Worm (Caenorhabditis elegans) whole organism, L1 larva: ENCODE measurements around the gene C33F10.11.
"Not testable (repeated sequence)": the region's sequence is repeated elsewhere in the genome, so short reads cannot be mapped to it uniquely, and the experiment has no call there.

ENCODE experiments used
- aly-2 ChIP-seq: fragments of 150-350 bp; optimal IDR thresholded peaks from 2 replicates; lab custom pipeline; 2014; ENCODE audit warnings: missing biosample characterization, missing genetic modification characterization
- ama-1 ChIP-seq: fragments of 150-350 bp; optimal IDR thresholded peaks from 2 replicates; lab custom pipeline; 2014
- ceh-8 ChIP-seq: fragments of 200-800 bp; sonication (Bioruptor generic); optimal IDR thresholded peaks from 2 replicates; lab custom pipeline; 2018; ENCODE audit warnings: mild to moderate bottlenecking, missing genetic modification characterization, moderate library complexity, missing compliant biosample characterization
- fkh-4 ChIP-seq: sonication (generic microtip); optimal IDR thresholded peaks from 2 replicates; lab custom pipeline; 2016; ENCODE audit warnings: missing compliant biosample characterization, missing genetic modification characterization, borderline replicate concordance
- lin-14 ChIP-seq: fragments of 200-800 bp; sonication (Bioruptor generic); optimal IDR thresholded peaks from 2 replicates; lab custom pipeline; 2018; ENCODE audit warnings: mild to moderate bottlenecking, missing genetic modification characterization, moderate library complexity, missing compliant biosample characterization
- mab-9 ChIP-seq: fragments of 200-800 bp; sonication (Bioruptor generic); IDR thresholded peaks from 2 replicates; pipeline ENCODE4 v1.3.6; 2022; ENCODE audit warnings: missing genetic modification reagents, missing genetic modification characterization, missing compliant biosample characterization
- nhr-12 ChIP-seq: sonication (generic microtip); optimal IDR thresholded peaks from 2 replicates; lab custom pipeline; 2017; ENCODE audit warnings: missing biosample characterization, missing genetic modification characterization
- nhr-237 ChIP-seq: fragments of 150-350 bp; optimal IDR thresholded peaks from 2 replicates; lab custom pipeline; 2014; ENCODE audit warnings: missing biosample characterization, missing genetic modification characterization
- pqm-1 ChIP-seq: sonication (generic microtip); optimal IDR thresholded peaks from 3 replicates; lab custom pipeline; 2017; ENCODE audit warnings: missing biosample characterization, missing genetic modification characterization
- tlp-1 ChIP-seq: fragments of 150-350 bp; optimal IDR thresholded peaks from 2 replicates; lab custom pipeline; 2014; ENCODE audit warnings: missing biosample characterization, missing genetic modification characterization
- unc-86 ChIP-seq: sonication (generic microtip); optimal IDR thresholded peaks from 2 replicates; lab custom pipeline; 2016; ENCODE audit warnings: missing genetic modification characterization, missing compliant biosample characterization
- ztf-11 ChIP-seq, 2 experiments: sonication (generic microtip); optimal IDR thresholded peaks; 2 replicates each; lab custom pipeline; 2016 to 2017; ENCODE audit warnings: missing genetic modification characterization in 2 of 2, missing biosample characterization in 1 of 2, missing compliant biosample characterization in 1 of 2

ce11 chrII:4842143-4842658 is 7.5 kb upstream of the C33F10.11 start, which contains the start of the genes T23B7.2 and nspd-4:
- not testable (repeated sequence) for TF ChIP-seq lin-14 (GFP tag; lab: Kevin White, UChicago); unc-86 (tag; lab: Kevin White, UChicago); mab-9 (GFP tag; lab: Robert Waterston, UW); ztf-11 (tag; optimal IDR thresholded peaks at IDR 0.05; lab: Kevin White, UChicago); nhr-237 (tag; lab: Kevin White, UChicago); ama-1 (lab: Kevin White, UChicago); pqm-1 (tag; lab: Kevin White, UChicago); fkh-4 (tag; lab: Kevin White, UChicago); tlp-1 (tag; lab: Kevin White, UChicago); nhr-12; ceh-8; aly-2 (tag; lab: Kevin White, UChicago)
